Worm (Caenorhabditis elegans) whole organism, young adult: ENCODE data around the gene T19D12.1.

Experiments
- B0035.1 ChIP-seq: sonication (generic microtip); optimal IDR thresholded peaks from 2 replicates; lab custom pipeline; 2016; ENCODE audit warnings: missing genetic modification characterization, mild to moderate bottlenecking, missing compliant biosample characterization, missing genotype, missing genetic modification reagents
- D2030.7 ChIP-seq: fragments of 200-800 bp; sonication (Bioruptor generic); IDR thresholded peaks from 2 replicates; pipeline ENCODE4 v1.3.6; 2022; ENCODE audit warnings: missing genetic modification reagents, missing genetic modification characterization, missing compliant biosample characterization
- F22D6.2 ChIP-seq: sonication (generic microtip); optimal IDR thresholded peaks from 2 replicates; lab custom pipeline; 2016; ENCODE audit warnings: mild to moderate bottlenecking, missing genetic modification characterization, missing compliant biosample characterization
- F49E8.2 ChIP-seq: sonication (generic microtip); optimal IDR thresholded peaks from 3 replicates; lab custom pipeline; 2017; ENCODE audit warnings: missing genetic modification characterization, mild to moderate bottlenecking, missing compliant biosample characterization, antibody characterized with exemption, moderate library complexity; ENCODE audit not compliant: insufficient read depth
- F52B5.7 ChIP-seq: sonication (generic microtip); optimal IDR thresholded peaks from 2 replicates; lab custom pipeline; 2016; ENCODE audit warnings: mild to moderate bottlenecking, missing genetic modification characterization, missing compliant biosample characterization
- F57A8.1 ChIP-seq: fragments of 200-800 bp; sonication (Bioruptor generic); optimal IDR thresholded peaks from 2 replicates; lab custom pipeline; 2018; ENCODE audit warnings: mild to moderate bottlenecking, missing genetic modification characterization, moderate library complexity, missing compliant biosample characterization
- K11D2.4 ChIP-seq: fragments of 200-800 bp; sonication (Bioruptor generic); IDR thresholded peaks from 2 replicates; pipeline ENCODE4 v1.3.6; 2022; ENCODE audit warnings: missing genetic modification reagents, missing genetic modification characterization, missing compliant biosample characterization
- Y79H2A.3 ChIP-seq: fragments of 200-800 bp; sonication (Bioruptor generic); conservative IDR thresholded peaks from 2 replicates; pipeline ENCODE4 v1.3.6; 2022; ENCODE audit warnings: missing genetic modification reagents, missing genetic modification characterization, missing compliant biosample characterization
- akir-1 ChIP-seq: fragments of 200-800 bp; sonication (Bioruptor generic); optimal IDR thresholded peaks from 2 replicates; lab custom pipeline; 2018; ENCODE audit warnings: mild to moderate bottlenecking, missing genetic modification characterization, moderate library complexity, missing compliant biosample characterization
- ama-1 ChIP-seq, 3 experiments: fragments of 150-350 bp in 1 of 3; sonication (generic microtip) in 2 of 3; optimal IDR thresholded peaks; 2 replicates each; lab custom pipeline; 2014 to 2018; ENCODE audit warnings: missing biosample characterization in 2 of 3, missing genetic modification characterization in 2 of 3, missing genetic modification reagents in 2 of 3
- atf-7 ChIP-seq: sonication (generic microtip); optimal IDR thresholded peaks from 2 replicates; lab custom pipeline; 2017; ENCODE audit warnings: mild to moderate bottlenecking, missing genetic modification characterization, missing compliant biosample characterization
- attf-6 ChIP-seq: fragments of 200-800 bp; sonication (Bioruptor generic); IDR thresholded peaks from 2 replicates; pipeline ENCODE4 v1.3.6; 2022; ENCODE audit warnings: missing genetic modification reagents, missing genetic modification characterization, missing compliant biosample characterization
- ceh-27 ChIP-seq: fragments of 200-800 bp; sonication (Bioruptor generic); optimal IDR thresholded peaks from 2 replicates; lab custom pipeline; 2018; ENCODE audit warnings: mild to moderate bottlenecking, missing genetic modification characterization, moderate library complexity, missing compliant biosample characterization
- ceh-58 ChIP-seq: fragments of 200-800 bp; sonication (Bioruptor generic); IDR thresholded peaks from 2 replicates; pipeline ENCODE4 v1.3.6; 2022; ENCODE audit warnings: missing genetic modification characterization, missing compliant biosample characterization
- ceh-79 ChIP-seq: sonication (generic microtip); optimal IDR thresholded peaks from 2 replicates; lab custom pipeline; 2017; ENCODE audit warnings: mild to moderate bottlenecking, missing genetic modification characterization, missing compliant biosample characterization
- dpl-1 ChIP-seq: fragments of 150-350 bp; optimal IDR thresholded peaks from 2 replicates; lab custom pipeline; 2014; ENCODE audit warnings: missing biosample characterization, missing genetic modification reagents, missing genetic modification characterization
- efl-1 ChIP-seq: fragments of 150-350 bp; optimal IDR thresholded peaks from 2 replicates; lab custom pipeline; 2014; ENCODE audit warnings: missing biosample characterization, missing genetic modification reagents, missing genetic modification characterization
- egl-44 ChIP-seq: fragments of 200-800 bp; sonication (Bioruptor generic); IDR thresholded peaks from 2 replicates; pipeline ENCODE4 v1.3.6; 2022; ENCODE audit warnings: missing genetic modification reagents, missing genetic modification characterization, missing compliant biosample characterization
- ekl-4 ChIP-seq: fragments of 200-800 bp; sonication (Bioruptor generic); IDR thresholded peaks from 2 replicates; pipeline ENCODE4 v1.3.6; 2022; ENCODE audit warnings: missing genetic modification reagents, missing genetic modification characterization, missing compliant biosample characterization
- fkh-3 ChIP-seq: sonication (generic microtip); optimal IDR thresholded peaks from 2 replicates; lab custom pipeline; 2016; ENCODE audit warnings: mild to moderate bottlenecking, missing genetic modification characterization, missing compliant biosample characterization
- hlh-26 ChIP-seq: fragments of 200-800 bp; sonication (Bioruptor generic); conservative IDR thresholded peaks from 2 replicates; pipeline ENCODE4 v1.3.6; 2022; ENCODE audit warnings: missing genetic modification reagents, missing genetic modification characterization, missing compliant biosample characterization
- hmg-1.2 ChIP-seq: fragments of 200-800 bp; sonication (Bioruptor generic); IDR thresholded peaks from 2 replicates; pipeline ENCODE4 v1.3.6; 2022; ENCODE audit warnings: missing genetic modification reagents, missing genetic modification characterization, missing compliant biosample characterization
- hrde-1 ChIP-seq: sonication (generic microtip); optimal IDR thresholded peaks from 2 replicates; lab custom pipeline; 2016; ENCODE audit warnings: missing genetic modification characterization, mild to moderate bottlenecking, missing compliant biosample characterization, moderate library complexity, missing genotype, missing genetic modification reagents, borderline replicate concordance
- hsf-1 ChIP-seq: fragments of 200-800 bp; sonication (Bioruptor generic); IDR thresholded peaks from 2 replicates; pipeline ENCODE4 v1.3.6; 2022; ENCODE audit warnings: missing genetic modification reagents, missing genetic modification characterization, missing compliant biosample characterization
- lag-1 ChIP-seq: fragments of 200-800 bp; sonication (Bioruptor generic); IDR thresholded peaks from 2 replicates; pipeline ENCODE4 v1.3.6; 2022; ENCODE audit warnings: missing genetic modification reagents, missing genetic modification characterization, missing compliant biosample characterization
- lin-26 ChIP-seq: fragments of 200-800 bp; sonication (Bioruptor generic); IDR thresholded peaks from 2 replicates; pipeline ENCODE4 v1.3.6; 2022; ENCODE audit warnings: missing genetic modification reagents, missing genetic modification characterization, missing compliant biosample characterization
- lin-35 ChIP-seq, 3 experiments: fragments of 150-350 bp in 2 of 3; sonication (generic microtip) in 1 of 3; optimal IDR thresholded peaks; 2 replicates each; lab custom pipeline; 2014 to 2018; ENCODE audit warnings: missing biosample characterization in 3 of 3, missing genetic modification characterization in 3 of 3, missing genetic modification reagents in 3 of 3
- lir-1 ChIP-seq: fragments of 200-800 bp; sonication (Bioruptor generic); conservative IDR thresholded peaks from 2 replicates; pipeline ENCODE4 v1.3.6; 2022; ENCODE audit warnings: missing genetic modification reagents, missing genetic modification characterization, missing compliant biosample characterization
- madf-3 ChIP-seq: fragments of 200-800 bp; sonication (Bioruptor generic); IDR thresholded peaks from 2 replicates; pipeline ENCODE4 v1.3.6; 2022; ENCODE audit warnings: missing genetic modification reagents, missing genetic modification characterization, missing compliant biosample characterization
- mel-28 ChIP-seq: sonication (generic microtip); optimal IDR thresholded peaks from 2 replicates; lab custom pipeline; 2016; ENCODE audit warnings: borderline replicate concordance, mild to moderate bottlenecking, missing genetic modification characterization, missing compliant biosample characterization
- nfya-2 ChIP-seq: fragments of 200-800 bp; sonication (Bioruptor generic); IDR thresholded peaks from 2 replicates; pipeline ENCODE4 v1.3.6; 2022; ENCODE audit warnings: missing genetic modification reagents, missing genetic modification characterization, missing compliant biosample characterization
- nfyb-1 ChIP-seq: fragments of 200-800 bp; sonication (Bioruptor generic); IDR thresholded peaks from 2 replicates; pipeline ENCODE4 v1.3.6; 2022; ENCODE audit warnings: missing genetic modification reagents, missing genetic modification characterization, missing compliant biosample characterization
- nhr-120 ChIP-seq: fragments of 200-800 bp; sonication (Bioruptor generic); IDR thresholded peaks from 2 replicates; pipeline ENCODE4 v1.3.6; 2022; ENCODE audit warnings: missing genetic modification characterization, missing compliant biosample characterization
- sea-2 ChIP-seq: fragments of 200-800 bp; sonication (Bioruptor generic); IDR thresholded peaks from 2 replicates; pipeline ENCODE4 v1.3.6; 2022; ENCODE audit warnings: missing genetic modification characterization, missing compliant biosample characterization
- tbp1 ChIP-seq: fragments of 200-800 bp; sonication (Bioruptor generic); optimal IDR thresholded peaks from 2 replicates; lab custom pipeline; 2018; ENCODE audit warnings: mild to moderate bottlenecking, missing genetic modification characterization, missing compliant biosample characterization
- tbx-9 ChIP-seq: sonication (generic microtip); optimal IDR thresholded peaks from 2 replicates; lab custom pipeline; 2016; ENCODE audit warnings: borderline replicate concordance, missing genetic modification characterization, inconsistent platforms, missing compliant biosample characterization
- zfh-2 ChIP-seq: fragments of 200-800 bp; sonication (Bioruptor generic); conservative IDR thresholded peaks from 2 replicates; pipeline ENCODE4 v1.3.6; 2022; ENCODE audit warnings: missing genetic modification reagents, missing genetic modification characterization, missing compliant biosample characterization
- ztf-26 ChIP-seq: sonication (generic microtip); optimal IDR thresholded peaks from 2 replicates; lab custom pipeline; 2017; ENCODE audit warnings: missing genetic modification characterization, missing compliant biosample characterization
- ztf-6 ChIP-seq: fragments of 200-800 bp; sonication (Bioruptor generic); IDR thresholded peaks from 2 replicates; pipeline ENCODE4 v1.3.6; 2022; ENCODE audit warnings: missing genetic modification reagents, missing genetic modification characterization, missing compliant biosample characterization

The T19D12.1 gene

ce11 chrII:6637854-6638253, 28.8 kb upstream of the T19D12.1 start:
- TF ChIP-seq D2030.7 (no peak), lir-1 (GFP tag; lab: Robert Waterston, UW) (no peak), tbp1 (GFP tag; lab: Kevin White, UChicago) (no peak), B0035.1 (no peak), ztf-26 (tag; lab: Kevin White, UChicago) (no peak), hsf-1 (GFP tag; lab: Robert Waterston, UW) (no peak), F49E8.2 (tag; lab: Kevin White, UChicago) (no peak), sea-2 (GFP tag; lab: Robert Waterston, UW) (no peak)

- TF ChIP-seq nfyb-1 (no peak), fkh-3 (tag; lab: Kevin White, UChicago) (no peak), ceh-58 (no peak), madf-3 (GFP tag; lab: Robert Waterston, UW) (no peak), tbx-9 (tag; lab: Kevin White, UChicago) (no peak)
These were observed 24.5 kb upstream of the T19D12.1 start for ce11 chrII:6642180-6642579.

- TF ChIP-seq hmg-1.2 (peak; percentile 6; the same call in 1 of the 2 replicates), lag-1 (GFP tag; lab: Robert Waterston, UW) (no peak), hlh-26 (no peak), ceh-27 (GFP tag; lab: Kevin White, UChicago) (no peak)
These were observed 24.0 kb upstream of the T19D12.1 start, which contains the start of gene T19D12.6 for ce11 chrII:6642651-6643167. T19D12.6 (minus strand) TSS chrII:6643117.

- TF ChIP-seq zfh-2 (GFP tag; lab: Robert Waterston, UW): no peak
- no peak for TF ChIP-seq egl-44 (GFP tag; lab: Robert Waterston, UW)
- TF ChIP-seq Y79H2A.3 (GFP tag; lab: Robert Waterston, UW): no peak
- peak; percentile 68; the same call in 1 of the 2 replicates for TF ChIP-seq hmg-1.2
- no peak for TF ChIP-seq D2030.7
- no peak for TF ChIP-seq nhr-120 (GFP tag; lab: Robert Waterston, UW)
- TF ChIP-seq ama-1 (optimal IDR thresholded peaks at IDR 0.05; lab: Kevin White, UChicago): no peak
- TF ChIP-seq ama-1 (GFP tag; optimal IDR thresholded peaks at IDR 0.05; lab: Kevin White, UChicago): no peak
- no peak for TF ChIP-seq lin-35 (GFP tag; optimal IDR thresholded peaks at IDR 0.05; lab: Kevin White, UChicago)
These were observed 19.8 kb upstream of the T19D12.1 start for ce11 chrII:6646903-6647302.

ce11 chrII:6649026-6649425, 17.7 kb upstream of the T19D12.1 start, which contains the start of gene oig-8:
oig-8 (minus strand) TSS chrII:6649126.
- no peak for TF ChIP-seq nfya-2 (GFP tag; lab: Robert Waterston, UW)
- no peak for TF ChIP-seq mel-28 (tag; lab: Kevin White, UChicago)
- TF ChIP-seq nhr-120 (GFP tag; lab: Robert Waterston, UW): no peak
- TF ChIP-seq lir-1 (GFP tag; lab: Robert Waterston, UW): no peak
- TF ChIP-seq fkh-3 (tag; lab: Kevin White, UChicago): no peak
- TF ChIP-seq F52B5.7: no peak
- no peak for TF ChIP-seq F22D6.2 (tag; lab: Kevin White, UChicago)
- no peak for TF ChIP-seq lag-1 (GFP tag; lab: Robert Waterston, UW)
- TF ChIP-seq atf-7 (tag; lab: Kevin White, UChicago): no peak
- TF ChIP-seq, all 124 proteins: peak for 0

ce11 chrII:6651719-6652118, 15.0 kb upstream of the T19D12.1 start, which contains the start of gene sra-26:
sra-26 (minus strand) TSS chrII:6651819.
- no peak for TF ChIP-seq ekl-4 (GFP tag; lab: Robert Waterston, UW)
- TF ChIP-seq F57A8.1 (GFP tag; lab: Kevin White, UChicago): no peak
- no peak for TF ChIP-seq efl-1 (GFP tag; lab: Kevin White, UChicago)
- TF ChIP-seq lin-26 (GFP tag; lab: Robert Waterston, UW): no peak
- no peak for TF ChIP-seq hrde-1
- no peak for TF ChIP-seq lag-1 (GFP tag; lab: Robert Waterston, UW)
- no peak for TF ChIP-seq ztf-6
- TF ChIP-seq ceh-79 (tag; lab: Kevin White, UChicago): no peak
- TF ChIP-seq K11D2.4 (GFP tag; lab: Robert Waterston, UW): no peak
- no peak for TF ChIP-seq attf-6 (GFP tag; lab: Robert Waterston, UW)
- no peak for TF ChIP-seq dpl-1 (GFP tag; lab: Kevin White, UChicago)
- TF ChIP-seq akir-1 (GFP tag; lab: Kevin White, UChicago): no peak
- no peak for TF ChIP-seq tbx-9 (tag; lab: Kevin White, UChicago)
